Fruit fly (Drosophila melanogaster) Kc167 (cell line): Measurements from ENCODE around the gene CG17154.

Source experiments
- Myc ChIP-seq: fragments of >200 bp; optimal IDR thresholded peaks from 2 replicates; lab custom pipeline; 2017; ENCODE audit warnings: missing external identifiers
- Sin3A ChIP-seq: fragments of >200 bp; optimal IDR thresholded peaks from 2 replicates; lab custom pipeline; 2018; ENCODE audit warnings: missing external identifiers
- h ChIP-seq: fragments of >200 bp; optimal IDR thresholded peaks from 3 replicates; lab custom pipeline; 2018; ENCODE audit warnings: missing external identifiers
- insv ChIP-seq: fragments of >200 bp; optimal IDR thresholded peaks from 3 replicates; lab custom pipeline; 2018; ENCODE audit warnings: missing external identifiers
- psq ChIP-seq: fragments of >200 bp; optimal IDR thresholded peaks from 2 replicates; lab custom pipeline; 2017; ENCODE audit warnings: missing external identifiers
- ttk ChIP-seq: sonication (Bioruptor generic); optimal IDR thresholded peaks from 2 replicates; lab custom pipeline; 2017; ENCODE audit warnings: missing external identifiers

Gene CG17154

dm6 chr3L:12124975-12125374, 36.5 kb downstream of the CG17154 start, which contains the start of gene yps:
Gene yps (minus strand): TSS chr3L:12125150.
- TF ChIP-seq h (lab: Kevin White, UChicago) = no peak
- no peak for TF ChIP-seq Sin3A (lab: Kevin White, UChicago)
- no peak for TF ChIP-seq Myc (lab: Kevin White, UChicago)
- TF ChIP-seq insv (lab: Kevin White, UChicago) = no peak

- TF ChIP-seq psq = no peak
- TF ChIP-seq h (lab: Kevin White, UChicago) = no peak
- no peak for TF ChIP-seq insv (lab: Kevin White, UChicago)
- TF ChIP-seq ttk = no peak
- TF ChIP-seq Myc (lab: Kevin White, UChicago) = no peak
- no peak for TF ChIP-seq Sin3A (lab: Kevin White, UChicago)
Observed at dm6 chr3L:12127294-12128029, 39.0 kb downstream of the CG17154 start, which contains the start of the genes Ir68b and CG34241. Gene Ir68b (minus strand): TSS chr3L:12127394. Gene CG34241 (plus strand): TSS chr3L:12127979.

- TF ChIP-seq Sin3A (lab: Kevin White, UChicago) = no peak
- no peak for TF ChIP-seq h (lab: Kevin White, UChicago)
- no peak for TF ChIP-seq insv (lab: Kevin White, UChicago)
- no peak for TF ChIP-seq Myc (lab: Kevin White, UChicago)
- no peak for TF ChIP-seq ttk
- TF ChIP-seq psq = no peak
Observed at dm6 chr3L:12129111-12129510, 40.7 kb downstream of the CG17154 start, which contains the start of gene Lsp2. Gene Lsp2 (plus strand): TSS chr3L:12129393.

- TF ChIP-seq ttk (no peak), h (lab: Kevin White, UChicago) (no peak), Myc (lab: Kevin White, UChicago) (no peak), psq (no peak), insv (lab: Kevin White, UChicago) (no peak), Sin3A (lab: Kevin White, UChicago) (no peak)
Observed at dm6 chr3L:12131918-12132317, 43.5 kb downstream of the CG17154 start, which contains the start of gene DEF8. Gene DEF8 (plus strand): TSS chr3L:12132146.

dm6 chr3L:12136630-12137029, 48.2 kb downstream of the CG17154 start, which contains the start of the genes CG5645 and Atg12:
Gene CG5645 (minus strand): TSS chr3L:12136706.
Gene Atg12 (plus strand): TSS chr3L:12136967.
- TF ChIP-seq insv (lab: Kevin White, UChicago) = no peak
- no peak for TF ChIP-seq ttk
- no peak for TF ChIP-seq h (lab: Kevin White, UChicago)
- no peak for TF ChIP-seq Sin3A (lab: Kevin White, UChicago)
- no peak for TF ChIP-seq psq
- TF ChIP-seq Myc (lab: Kevin White, UChicago) = no peak

dm6 chr3L:12138113-12138899, 49.9 kb downstream of the CG17154 start, which contains the start of the genes ND-SGDH and RhoGAP68F:
Gene ND-SGDH (minus strand): TSS chr3L:12138584.
Gene RhoGAP68F (plus strand): TSS chr3L:12138868.
- TF ChIP-seq ttk (no peak), h (lab: Kevin White, UChicago) (no peak), insv (lab: Kevin White, UChicago) (no peak), psq (no peak), Myc (lab: Kevin White, UChicago) (no peak), Sin3A (lab: Kevin White, UChicago) (no peak)
